Worm (Caenorhabditis elegans) whole organism, L1 larva: ENCODE data around the gene hmg-1.2.

Experiments used
- C34B4.2 ChIP-seq: sonication (generic microtip); optimal IDR thresholded peaks from 2 replicates; lab custom pipeline; 2017; ENCODE audit warnings: mild to moderate bottlenecking, missing genetic modification characterization, missing compliant biosample characterization
- blmp-1 ChIP-seq: fragments of 150-350 bp; optimal IDR thresholded peaks from 2 replicates; lab custom pipeline; 2014; ENCODE audit warnings: missing biosample characterization, missing genetic modification characterization
- dsc-1 ChIP-seq: sonication (generic microtip); optimal IDR thresholded peaks from 2 replicates; lab custom pipeline; 2016; ENCODE audit warnings: mild to moderate bottlenecking, missing genetic modification characterization, missing compliant biosample characterization
- lin-13 ChIP-seq: fragments of 150-350 bp; optimal IDR thresholded peaks from 2 replicates; lab custom pipeline; 2014; ENCODE audit warnings: missing biosample characterization, missing genetic modification reagents, missing genetic modification characterization
- nhr-11 ChIP-seq: fragments of 150-350 bp; optimal IDR thresholded peaks from 2 replicates; lab custom pipeline; 2014; ENCODE audit warnings: missing biosample characterization, missing genetic modification characterization
- pag-3 ChIP-seq: sonication (generic microtip); optimal IDR thresholded peaks from 2 replicates; lab custom pipeline; 2017; ENCODE audit warnings: missing genetic modification characterization, mild to moderate bottlenecking, missing compliant biosample characterization, antibody characterized with exemption, borderline replicate concordance; ENCODE audit not compliant: insufficient read depth
- snpc-4 ChIP-seq: fragments of 150-350 bp; optimal IDR thresholded peaks from 2 replicates; lab custom pipeline; 2014; ENCODE audit warnings: missing biosample characterization, missing genetic modification characterization
- zip-4 ChIP-seq: fragments of 200-800 bp; sonication (Bioruptor generic); optimal IDR thresholded peaks from 2 replicates; lab custom pipeline; 2018; ENCODE audit warnings: mild to moderate bottlenecking, missing genetic modification characterization, moderate library complexity, missing compliant biosample characterization

DNA sequence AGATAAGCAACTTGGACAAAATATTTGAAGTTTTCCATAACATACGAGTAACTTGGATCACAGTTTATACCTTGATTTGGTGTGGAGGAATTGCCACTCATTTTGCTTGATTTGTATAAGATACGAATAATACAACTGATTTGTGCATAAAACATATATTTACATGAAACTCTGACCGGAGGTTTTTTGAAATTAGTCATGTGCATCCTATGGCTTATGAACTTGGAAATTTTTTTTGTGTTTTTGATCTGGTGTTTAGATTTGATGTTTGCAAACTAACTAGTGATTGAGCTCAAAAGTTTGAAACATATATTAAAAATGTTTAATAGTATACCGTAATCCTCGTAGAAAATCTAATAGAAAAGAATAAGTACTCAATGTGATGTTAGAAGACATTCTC lies 25.4 kb upstream of the hmg-1.2 start, which contains the start of gene srg-8:
- TF ChIP-seq dsc-1 (tag; lab: Kevin White, UChicago) (no peak), pag-3 (tag; lab: Kevin White, UChicago) (no peak), snpc-4 (tag; lab: Kevin White, UChicago) (no peak), C34B4.2 (no peak), nhr-11 (tag; lab: Kevin White, UChicago) (no peak), lin-13 (GFP tag; lab: Kevin White, UChicago) (no peak), blmp-1 (no peak), zip-4 (GFP tag; lab: Kevin White, UChicago) (no peak)
